Worm (Caenorhabditis elegans) whole organism, L3 larva: ENCODE measurements around the gene sdz-24.

Experiments used
- ceh-9 ChIP-seq: sonication (generic microtip); optimal IDR thresholded peaks from 2 replicates; lab custom pipeline; 2018; ENCODE audit warnings: missing biosample characterization, missing genetic modification characterization
- egl-5 ChIP-seq: fragments of 150-350 bp; optimal IDR thresholded peaks from 2 replicates; lab custom pipeline; 2017; ENCODE audit warnings: missing biosample characterization, missing genetic modification reagents, missing genetic modification characterization, inconsistent platforms
- elt-3 ChIP-seq, 3 experiments: fragments of 150-350 bp in 1 of 3; sonication (generic microtip) in 2 of 3; optimal IDR thresholded peaks; 2 replicates in 2 of 3; 4 replicates in 1 of 3; lab custom pipeline; 2014 to 2017; ENCODE audit warnings: missing biosample characterization in 3 of 3, missing genetic modification characterization in 3 of 3
- fos-1 ChIP-seq: fragments of 150-350 bp; optimal IDR thresholded peaks from 2 replicates; lab custom pipeline; 2014; ENCODE audit warnings: missing biosample characterization, missing genetic modification characterization
- lin-39 ChIP-seq: fragments of 150-350 bp; optimal IDR thresholded peaks from 2 replicates; lab custom pipeline; 2018; ENCODE audit warnings: missing biosample characterization, missing genetic modification reagents, missing genetic modification characterization
- unc-62 ChIP-seq: fragments of 150-350 bp; sonication (generic microtip); optimal IDR thresholded peaks from 4 replicates; lab custom pipeline; 2014; ENCODE audit warnings: missing biosample characterization, missing genetic modification reagents, missing genetic modification characterization

- TF ChIP-seq lin-39 = no peak
- TF ChIP-seq ceh-9 = no peak
- TF ChIP-seq egl-5 (tag; lab: Kevin White, UChicago) = no peak
- TF ChIP-seq fos-1 (tag; lab: Kevin White, UChicago) = no peak
- no peak for TF ChIP-seq unc-62 (GFP tag; lab: Kevin White, UChicago)
- no peak for TF ChIP-seq elt-3 (tag; optimal IDR thresholded peaks at IDR 0.05; lab: Kevin White, UChicago)
Observed at ce11 chrII:675822-676221, 17.4 kb downstream of the sdz-24 start.
